Worm (Caenorhabditis elegans) whole organism, L4/young adult: ENCODE measurements around the gene F27E5.7.

Source experiments
- W03F9.2 ChIP-seq: fragments of 150-350 bp; optimal IDR thresholded peaks from 2 replicates; lab custom pipeline; 2014; ENCODE audit warnings: missing biosample characterization, missing genetic modification characterization
- dao-5 ChIP-seq: sonication (generic microtip); optimal IDR thresholded peaks from 2 replicates; lab custom pipeline; 2016; ENCODE audit warnings: missing genotype, missing genetic modification characterization, moderate library complexity, missing compliant biosample characterization
- him-1 ChIP-seq: sonication (generic microtip); optimal IDR thresholded peaks from 2 replicates; lab custom pipeline; 2016; ENCODE audit warnings: missing genotype, missing genetic modification reagents, missing genetic modification characterization, missing compliant biosample characterization

The F27E5.7 gene

ce11 chrII:10108377-10108776 is 14.2 kb upstream of the F27E5.7 start, which contains the start of the genes ZK945.7 and ZK945.8:
Gene ZK945.7, minus strand, starts transcription at chrII:10108477.
Gene ZK945.8, plus strand, starts transcription at chrII:10108651.
- TF ChIP-seq W03F9.2 (tag; lab: Kevin White, UChicago) (no peak), him-1 (tag; lab: Kevin White, UChicago) (no peak), dao-5 (tag; lab: Kevin White, UChicago) (no peak)

- TF ChIP-seq W03F9.2 (tag; lab: Kevin White, UChicago) (no peak), him-1 (tag; lab: Kevin White, UChicago) (no peak), dao-5 (tag; lab: Kevin White, UChicago) (no peak)
Observed at ce11 chrII:10116690-10117089, 5.9 kb upstream of the F27E5.7 start.

- no peak for TF ChIP-seq him-1 (tag; lab: Kevin White, UChicago)
- no peak for TF ChIP-seq dao-5 (tag; lab: Kevin White, UChicago)
- no peak for TF ChIP-seq W03F9.2 (tag; lab: Kevin White, UChicago)
Observed at ce11 chrII:10121725-10122124, 840 bp upstream of the F27E5.7 start, which contains the start of gene lov-1. Gene lov-1, minus strand, starts transcription at chrII:10121825.

ce11 chrII:10127389-10127788 is 4.8 kb downstream of the F27E5.7 start, which contains the start of gene F27E5.8:
Gene F27E5.8, minus strand, starts transcription at chrII:10127489.
- TF ChIP-seq W03F9.2 (tag; lab: Kevin White, UChicago): no peak
- TF ChIP-seq him-1 (tag; lab: Kevin White, UChicago): no peak
- no peak for TF ChIP-seq dao-5 (tag; lab: Kevin White, UChicago)

ce11 chrII:10131760-10132159 is 9.2 kb downstream of the F27E5.7 start, which contains the start of gene F27E5.5:
Gene F27E5.5, minus strand, starts transcription at chrII:10131860.
- TF ChIP-seq dao-5 (tag; lab: Kevin White, UChicago) (no peak), him-1 (tag; lab: Kevin White, UChicago) (no peak), W03F9.2 (tag; lab: Kevin White, UChicago) (no peak)

- TF ChIP-seq dao-5 (tag; lab: Kevin White, UChicago) (no peak), him-1 (tag; lab: Kevin White, UChicago) (no peak), W03F9.2 (tag; lab: Kevin White, UChicago) (no peak)
Observed at ce11 chrII:10132818-10133217, 10.3 kb downstream of the F27E5.7 start.

- TF ChIP-seq W03F9.2 (tag; lab: Kevin White, UChicago): no peak
- TF ChIP-seq dao-5 (tag; lab: Kevin White, UChicago): no peak
- no peak for TF ChIP-seq him-1 (tag; lab: Kevin White, UChicago)
Observed at ce11 chrII:10134285-10134995, 11.9 kb downstream of the F27E5.7 start, which contains the start of gene F27E5.9. Gene F27E5.9, plus strand, starts transcription at chrII:10134945.

- no peak for TF ChIP-seq W03F9.2 (tag; lab: Kevin White, UChicago)
- no peak for TF ChIP-seq dao-5 (tag; lab: Kevin White, UChicago)
- no peak for TF ChIP-seq him-1 (tag; lab: Kevin White, UChicago)
Observed at ce11 chrII:10136771-10137170, 14.2 kb downstream of the F27E5.7 start.

ce11 chrII:10137358-10137757 is 14.8 kb downstream of the F27E5.7 start, which contains the start of gene phg-1:
Gene phg-1, plus strand, starts transcription at chrII:10137658.
- TF ChIP-seq dao-5 (tag; lab: Kevin White, UChicago): no peak
- TF ChIP-seq him-1 (tag; lab: Kevin White, UChicago): no peak
- no peak for TF ChIP-seq W03F9.2 (tag; lab: Kevin White, UChicago)

- no peak for TF ChIP-seq him-1 (tag; lab: Kevin White, UChicago)
- no peak for TF ChIP-seq W03F9.2 (tag; lab: Kevin White, UChicago)
- no peak for TF ChIP-seq dao-5 (tag; lab: Kevin White, UChicago)
Observed at ce11 chrII:10139177-10139640, 16.6 kb downstream of the F27E5.7 start, which contains the start of gene asah-2. Gene asah-2, plus strand, starts transcription at chrII:10139590.

ce11 chrII:10144092-10144491 is 21.5 kb downstream of the F27E5.7 start, which contains the start of gene F27E5.3:
Gene F27E5.3, minus strand, starts transcription at chrII:10144192.
- TF ChIP-seq him-1 (tag; lab: Kevin White, UChicago) (no peak), dao-5 (tag; lab: Kevin White, UChicago) (no peak)

- TF ChIP-seq W03F9.2 (tag; lab: Kevin White, UChicago) (no peak), dao-5 (tag; lab: Kevin White, UChicago) (no peak), him-1 (tag; lab: Kevin White, UChicago) (no peak)
Observed at ce11 chrII:10146488-10146887, 23.9 kb downstream of the F27E5.7 start, which contains the start of gene pax-3. Gene pax-3, plus strand, starts transcription at chrII:10146570.

- TF ChIP-seq dao-5 (tag; lab: Kevin White, UChicago): no peak
- TF ChIP-seq W03F9.2 (tag; lab: Kevin White, UChicago): no peak
- TF ChIP-seq him-1 (tag; lab: Kevin White, UChicago): no peak
Observed at ce11 chrII:10147502-10147901, 24.9 kb downstream of the F27E5.7 start.
